Fruit fly (Drosophila melanogaster) whole organism, adult: ENCODE results near the gene alpha-Est6.

Source experiments
- CG11617 ChIP-seq: fragments of 200-800 bp; sonication (Bioruptor generic); optimal IDR thresholded peaks from 2 replicates; lab custom pipeline; 2017; ENCODE audit warnings: mild to moderate bottlenecking, missing biosample characterization, missing genetic modification reagents, missing genetic modification characterization
- CG12768 ChIP-seq: fragments of 200-800 bp; sonication (Bioruptor generic); optimal IDR thresholded peaks from 2 replicates; lab custom pipeline; 2017; ENCODE audit warnings: missing biosample characterization, missing genetic modification characterization, mild to moderate bottlenecking, moderate library complexity, missing genetic modification reagents
- CG14711 ChIP-seq: fragments of 200-800 bp; sonication (Bioruptor generic); optimal IDR thresholded peaks from 2 replicates; lab custom pipeline; 2018; ENCODE audit warnings: missing biosample characterization, mild to moderate bottlenecking, missing genetic modification characterization, moderate library complexity
- CG1620 ChIP-seq: fragments of 200-800 bp; sonication (Bioruptor generic); optimal IDR thresholded peaks from 2 replicates; lab custom pipeline; 2016; ENCODE audit warnings: missing biosample characterization, missing genetic modification characterization
- CG33017 ChIP-seq: fragments of 200-800 bp; sonication (Bioruptor generic); optimal IDR thresholded peaks from 2 replicates; lab custom pipeline; 2018; ENCODE audit warnings: missing biosample characterization, mild to moderate bottlenecking, missing genetic modification characterization, moderate library complexity
- CG5204 ChIP-seq: fragments of 200-800 bp; sonication (Bioruptor generic); optimal IDR thresholded peaks from 2 replicates; lab custom pipeline; 2016; ENCODE audit warnings: missing biosample characterization, missing genetic modification characterization
- CG7045 ChIP-seq: fragments of 200-800 bp; sonication (Bioruptor generic); optimal IDR thresholded peaks from 2 replicates; lab custom pipeline; 2017; ENCODE audit warnings: missing biosample characterization, mild to moderate bottlenecking, missing genetic modification characterization
- CG7101 ChIP-seq: fragments of 200-800 bp; sonication (Bioruptor generic); optimal IDR thresholded peaks from 2 replicates; lab custom pipeline; 2018; ENCODE audit warnings: missing biosample characterization, mild to moderate bottlenecking, missing genetic modification characterization, moderate library complexity
- Clk ChIP-seq: fragments of 200-800 bp; sonication (Bioruptor generic); optimal IDR thresholded peaks from 2 replicates; lab custom pipeline; 2017; ENCODE audit warnings: missing biosample characterization, missing genetic modification characterization
- Crg-1 ChIP-seq: fragments of 200-800 bp; sonication (Bioruptor generic); optimal IDR thresholded peaks from 2 replicates; lab custom pipeline; 2016; ENCODE audit warnings: missing biosample characterization, missing genetic modification characterization
- Hr96 ChIP-seq: fragments of 200-800 bp; sonication (Bioruptor generic); optimal IDR thresholded peaks from 2 replicates; lab custom pipeline; 2016; ENCODE audit warnings: missing biosample characterization, missing genetic modification characterization
- Mnt ChIP-seq: fragments of 200-800 bp; sonication (Bioruptor generic); optimal IDR thresholded peaks from 2 replicates; lab custom pipeline; 2016; ENCODE audit warnings: missing biosample characterization, mild to moderate bottlenecking, missing genetic modification characterization
- bab1 ChIP-seq: fragments of 200-800 bp; sonication (Bioruptor generic); optimal IDR thresholded peaks from 3 replicates; lab custom pipeline; 2019; ENCODE audit warnings: missing biosample characterization, mild to moderate bottlenecking, missing genetic modification characterization, moderate library complexity
- cic ChIP-seq: fragments of 200-800 bp; sonication (Bioruptor generic); optimal IDR thresholded peaks from 2 replicates; lab custom pipeline; 2017; ENCODE audit warnings: missing biosample characterization, mild to moderate bottlenecking, missing genetic modification characterization, moderate library complexity
- cnc ChIP-seq, 2 experiments: fragments of >200 bp; optimal IDR thresholded peaks; 2 replicates each; lab custom pipeline; 2017
- kay ChIP-seq: fragments of 200-800 bp; sonication (Bioruptor generic); peaks from one replicate; lab custom pipeline; 2016; ENCODE audit warnings: missing biosample characterization, missing genetic modification characterization, borderline replicate concordance
- ovo ChIP-seq: fragments of 200-800 bp; sonication (Bioruptor generic); optimal IDR thresholded peaks from 2 replicates; lab custom pipeline; 2016; ENCODE audit warnings: missing biosample characterization, missing genetic modification characterization
- pad ChIP-seq: fragments of 200-800 bp; sonication (Bioruptor generic); optimal IDR thresholded peaks from 3 replicates; lab custom pipeline; 2017; ENCODE audit warnings: missing biosample characterization, missing genetic modification characterization, mild to moderate bottlenecking, moderate library complexity, missing genetic modification reagents
- tj ChIP-seq: fragments of 200-800 bp; sonication (Bioruptor generic); optimal IDR thresholded peaks from 3 replicates; lab custom pipeline; 2017; ENCODE audit warnings: missing biosample characterization, mild to moderate bottlenecking, missing genetic modification characterization, moderate library complexity
- toe ChIP-seq: fragments of 200-800 bp; sonication (Bioruptor generic); optimal IDR thresholded peaks from 2 replicates; lab custom pipeline; 2016; ENCODE audit warnings: missing biosample characterization, missing genetic modification characterization

The alpha-Est6 gene

DNA sequence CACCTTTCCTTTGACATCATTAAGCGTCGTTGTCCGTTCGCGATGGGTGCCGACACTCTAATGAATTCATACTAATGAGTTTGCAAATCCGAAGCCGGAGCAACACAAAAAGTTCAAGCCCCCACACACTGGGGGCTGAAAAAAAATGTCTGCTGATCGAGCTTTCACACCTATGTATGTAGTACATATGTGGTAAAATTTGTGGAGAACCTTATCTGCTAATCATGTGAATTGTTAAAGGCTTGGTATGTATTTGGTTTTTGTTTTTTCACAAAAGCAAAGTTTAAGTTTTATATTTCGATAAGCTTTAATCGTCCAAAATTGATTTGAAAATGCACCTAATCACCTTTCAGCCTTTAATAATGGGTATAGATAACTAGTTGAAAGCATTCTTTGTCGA is 7.7 kb upstream of the alpha-Est6 start, which contains the start of gene alpha-Est5:
Gene alpha-Est5, minus strand, starts transcription at position 110 of the 400 bp plus-strand sequence.
- no peak for TF ChIP-seq CG7045 (GFP tag; lab: Kevin White, UChicago)
- TF ChIP-seq Clk: no peak
- TF ChIP-seq toe (GFP tag; lab: Kevin White, UChicago): peak; percentile 21
- TF ChIP-seq Mnt (GFP tag; lab: Kevin White, UChicago): peak; percentile 31
- peak; percentile 29 for TF ChIP-seq bab1 (GFP tag; lab: Kevin White, UChicago)
- TF ChIP-seq kay (GFP tag; lab: Kevin White, UChicago): peak; percentile 87
- peak; percentile 54 for TF ChIP-seq tj (GFP tag; lab: Kevin White, UChicago)
- peak; percentile 40 for TF ChIP-seq CG33017
- peak; percentile 4 for TF ChIP-seq Hr96 (GFP tag; lab: Kevin White, UChicago)
- peak; percentile 14 for TF ChIP-seq CG7101 (tag; lab: Kevin White, UChicago)
- TF ChIP-seq CG12768 (GFP tag; lab: Kevin White, UChicago): no peak
- TF ChIP-seq CG1620 (GFP tag; lab: Kevin White, UChicago): peak; percentile 41
- peak in 1 of 2 experiments; percentile 55 for TF ChIP-seq cnc (optimal IDR thresholded peaks at IDR 0.05; lab: Kevin White, UChicago)
- peak; percentile 46 for TF ChIP-seq cic (GFP tag; lab: Kevin White, UChicago)
- no peak for TF ChIP-seq pad (GFP tag; lab: Kevin White, UChicago)

DNA sequence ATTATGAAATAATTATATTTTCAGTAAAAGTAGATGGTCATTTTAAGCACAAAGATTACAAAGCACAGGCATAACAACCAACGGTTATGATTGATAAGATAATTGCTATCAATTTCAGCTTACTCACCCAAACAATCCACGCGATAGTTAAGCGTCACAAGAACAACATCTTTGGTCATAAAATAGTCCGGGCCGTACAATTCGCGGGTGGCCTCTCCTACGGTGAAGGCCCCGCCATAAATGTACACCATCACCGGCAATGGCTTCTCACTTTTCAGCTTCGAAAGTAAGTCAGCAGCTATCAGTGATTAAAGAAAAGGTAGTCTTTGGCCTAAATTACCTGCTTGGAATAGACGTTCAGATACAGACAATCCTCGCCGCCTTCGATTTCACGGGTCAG is 7.0 kb upstream of the alpha-Est6 start:
- TF ChIP-seq CG33017 (no peak), CG7045 (GFP tag; lab: Kevin White, UChicago) (no peak), tj (GFP tag; lab: Kevin White, UChicago) (no peak), bab1 (GFP tag; lab: Kevin White, UChicago) (no peak), CG11617 (GFP tag; lab: Kevin White, UChicago) (no peak)

DNA sequence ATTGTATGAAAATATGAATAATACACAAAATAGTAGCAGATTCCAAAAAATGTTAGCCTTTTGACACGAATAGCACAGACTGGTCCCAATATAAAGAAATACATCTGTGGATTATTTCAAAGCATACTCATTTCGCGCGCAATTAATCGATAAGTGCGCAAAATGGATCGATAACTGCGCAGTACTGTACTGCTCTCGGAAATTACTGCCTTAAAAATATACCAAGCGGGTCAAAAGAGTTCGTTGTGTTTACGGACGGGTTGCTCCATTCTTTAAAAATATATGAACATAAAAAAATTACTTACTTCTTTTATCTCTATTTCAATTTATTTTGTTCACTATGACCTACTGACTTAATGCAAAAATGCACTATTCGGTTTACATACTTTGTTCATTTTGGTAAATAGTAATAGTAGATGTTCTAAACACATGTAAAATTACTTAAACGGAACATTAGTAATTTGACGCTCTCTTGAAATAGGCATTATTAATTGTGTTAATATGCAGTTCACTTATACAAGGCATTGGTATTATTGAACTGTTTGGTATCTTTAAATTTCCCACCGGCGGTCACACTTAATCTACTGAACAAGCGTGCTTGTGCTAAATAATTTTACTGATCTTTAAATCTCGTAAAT is 1.7 kb upstream of the alpha-Est6 start, which contains the start of the genes Rtnl2 and alphaTub84D:
Gene Rtnl2, minus strand, starts transcription at position 58 of the 638 bp plus-strand sequence.
Gene alphaTub84D, plus strand, starts transcription at position 570 of the 638 bp plus-strand sequence.
- no peak for TF ChIP-seq Mnt (GFP tag; lab: Kevin White, UChicago)
- TF ChIP-seq CG14711 (tag; lab: Kevin White, UChicago): no peak
- no peak for TF ChIP-seq toe (GFP tag; lab: Kevin White, UChicago)
- no peak for TF ChIP-seq tj (GFP tag; lab: Kevin White, UChicago)
- TF ChIP-seq CG12768 (GFP tag; lab: Kevin White, UChicago): no peak
- no peak for TF ChIP-seq cnc (optimal IDR thresholded peaks at IDR 0.05; lab: Kevin White, UChicago)
- TF ChIP-seq CG5204 (GFP tag; lab: Kevin White, UChicago): no peak
- no peak for TF ChIP-seq cic (GFP tag; lab: Kevin White, UChicago)
- no peak for TF ChIP-seq CG33017
- TF ChIP-seq CG11617 (GFP tag; lab: Kevin White, UChicago): no peak
- TF ChIP-seq Crg-1 (GFP tag; lab: Kevin White, UChicago): no peak
- TF ChIP-seq CG1620 (GFP tag; lab: Kevin White, UChicago): no peak
- TF ChIP-seq Hr96 (GFP tag; lab: Kevin White, UChicago): no peak
- TF ChIP-seq ovo: no peak
- no peak for TF ChIP-seq CG7045 (GFP tag; lab: Kevin White, UChicago)
- TF ChIP-seq Clk: no peak
- no peak for TF ChIP-seq CG7101 (tag; lab: Kevin White, UChicago)
- no peak for TF ChIP-seq pad (GFP tag; lab: Kevin White, UChicago)
- no peak for TF ChIP-seq bab1 (GFP tag; lab: Kevin White, UChicago)
- TF ChIP-seq kay (GFP tag; lab: Kevin White, UChicago): no peak

DNA sequence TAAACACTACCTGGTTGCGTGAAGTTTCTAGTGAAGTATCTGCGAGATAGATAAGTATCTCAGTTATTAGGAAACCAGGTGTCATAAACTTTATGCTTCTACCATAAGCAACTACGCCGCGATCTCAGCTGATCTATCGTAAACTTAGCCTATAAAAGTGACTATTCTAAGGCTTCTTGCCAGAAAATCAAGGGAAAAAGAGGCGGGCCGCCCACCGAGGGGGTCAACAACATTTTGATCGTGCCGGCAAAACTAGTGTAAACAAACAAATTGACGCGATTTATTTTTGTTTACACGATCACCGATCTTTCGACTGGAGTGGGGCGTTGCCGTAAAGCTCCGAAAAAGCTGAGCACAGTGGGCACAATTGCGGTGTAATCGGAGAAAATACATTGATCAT is 4.4 kb downstream of the alpha-Est6 start:
- TF ChIP-seq Hr96 (GFP tag; lab: Kevin White, UChicago): no peak
- TF ChIP-seq CG33017: peak; percentile 11
- TF ChIP-seq CG7045 (GFP tag; lab: Kevin White, UChicago): no peak
- TF ChIP-seq cnc (optimal IDR thresholded peaks at IDR 0.05; lab: Kevin White, UChicago): no peak
- no peak for TF ChIP-seq Clk
- TF ChIP-seq cic (GFP tag; lab: Kevin White, UChicago): no peak

DNA sequence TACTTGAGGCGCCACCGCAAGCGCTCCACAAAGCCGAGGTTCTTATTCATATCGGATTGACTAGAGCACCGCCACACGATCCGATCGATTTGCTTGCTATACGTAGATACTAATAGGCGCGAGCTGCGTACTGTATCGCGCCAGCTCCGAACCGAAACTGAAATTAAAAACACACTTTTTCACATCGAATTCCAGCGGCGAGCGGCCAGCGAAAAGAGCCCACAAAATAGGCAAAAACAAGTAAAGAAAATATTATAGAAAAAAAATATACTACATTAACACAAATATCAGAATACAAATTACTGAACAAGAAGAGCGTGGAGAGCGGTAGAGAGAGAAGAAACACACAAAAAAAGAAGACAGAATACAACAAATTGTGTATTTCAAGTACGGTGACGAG is 5.0 kb downstream of the alpha-Est6 start, which contains the start of gene alpha-Est7:
Gene alpha-Est7, minus strand, starts transcription at position 160 of the 400 bp plus-strand sequence.
- TF ChIP-seq kay (GFP tag; lab: Kevin White, UChicago) (peak; percentile 91), Mnt (GFP tag; lab: Kevin White, UChicago) (no peak), toe (GFP tag; lab: Kevin White, UChicago) (peak; percentile 7), CG12768 (GFP tag; lab: Kevin White, UChicago) (peak; percentile 33)

DNA sequence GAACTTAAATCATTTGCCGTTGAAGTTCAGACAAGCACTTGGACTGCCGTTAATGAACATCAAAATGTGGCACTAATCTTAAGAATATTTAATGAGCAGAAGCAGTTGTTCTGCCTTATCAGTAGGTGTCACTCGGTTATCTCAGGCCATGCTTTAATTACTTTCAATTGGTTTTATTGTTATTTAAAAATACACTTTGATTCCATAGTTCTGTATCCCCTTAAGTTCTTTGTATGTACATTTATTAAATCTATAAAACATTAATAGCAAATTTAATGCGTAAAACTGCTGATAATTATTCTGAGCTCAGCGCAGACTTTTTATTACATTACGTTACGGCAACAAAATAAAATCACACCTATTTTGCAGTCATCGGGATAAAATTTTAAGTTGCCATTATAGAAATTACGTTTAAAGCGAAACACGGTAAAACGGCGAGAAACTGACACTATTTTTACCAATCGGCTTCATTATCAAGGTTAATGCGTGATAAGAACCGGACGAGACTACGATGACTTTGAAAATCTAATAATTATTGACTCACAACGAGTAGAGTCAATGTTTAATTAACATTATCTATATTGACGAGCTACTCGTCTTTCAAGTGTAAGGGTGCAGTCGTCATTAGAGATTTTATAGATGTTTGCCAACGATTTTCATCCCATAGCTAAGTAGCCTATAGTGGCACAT is 6.2 kb downstream of the alpha-Est6 start:
- TF ChIP-seq CG14711 (tag; lab: Kevin White, UChicago) (peak; percentile 16), toe (GFP tag; lab: Kevin White, UChicago) (peak; percentile 26), Hr96 (GFP tag; lab: Kevin White, UChicago) (no peak), CG7045 (GFP tag; lab: Kevin White, UChicago) (peak; percentile 5), CG7101 (tag; lab: Kevin White, UChicago) (peak; percentile 65), Crg-1 (GFP tag; lab: Kevin White, UChicago) (peak; percentile 60), CG12768 (GFP tag; lab: Kevin White, UChicago) (peak; percentile 44), CG33017 (peak; percentile 59), kay (GFP tag; lab: Kevin White, UChicago) (peak; percentile 61), CG11617 (GFP tag; lab: Kevin White, UChicago) (no peak), Clk (no peak), ovo (peak; percentile 27), CG5204 (GFP tag; lab: Kevin White, UChicago) (peak; percentile 20), pad (GFP tag; lab: Kevin White, UChicago) (no peak), tj (GFP tag; lab: Kevin White, UChicago) (no peak), Mnt (GFP tag; lab: Kevin White, UChicago) (peak; percentile 10), bab1 (GFP tag; lab: Kevin White, UChicago) (no peak), cnc (optimal IDR thresholded peaks at IDR 0.05; lab: Kevin White, UChicago) (peak in 1 of 2 experiments; percentile 31), cic (GFP tag; lab: Kevin White, UChicago) (peak; percentile 24), CG1620 (GFP tag; lab: Kevin White, UChicago) (no peak)
